Worm (Caenorhabditis elegans): ENCODE measurements around the gene pmp-1.
A peak's percentile ranks its signal among the peaks of the same experiment; 100 is the strongest.

pmp-1 gene

ce11 chrII:6883716-6884115 is at the start of gene pmp-1:
Gene pmp-1 (minus strand): TSS chrII:6883754.
- TF ChIP-seq npax-4 (tag; optimal IDR thresholded peaks at IDR 0.05) (no peak), dve-1 (tag; optimal IDR thresholded peaks at IDR 0.05) (no peak), pros-1 (tag; optimal IDR thresholded peaks at IDR 0.05) (no peak), pqm-1 (tag; optimal IDR thresholded peaks at IDR 0.05) (no peak), ceh-34 (tag; optimal IDR thresholded peaks at IDR 0.05) (no peak), pag-3 (tag; optimal IDR thresholded peaks at IDR 0.05; ENCODE audit: borderline replicate concordance) (no peak), hlh-15 (tag; optimal IDR thresholded peaks at IDR 0.05) (no peak), nhr-11 (tag; optimal IDR thresholded peaks at IDR 0.05) (no peak), ceh-6 (GFP tag; optimal IDR thresholded peaks at IDR 0.05) (no peak), hlh-6 (tag; optimal IDR thresholded peaks at IDR 0.05) (no peak)

DNA sequence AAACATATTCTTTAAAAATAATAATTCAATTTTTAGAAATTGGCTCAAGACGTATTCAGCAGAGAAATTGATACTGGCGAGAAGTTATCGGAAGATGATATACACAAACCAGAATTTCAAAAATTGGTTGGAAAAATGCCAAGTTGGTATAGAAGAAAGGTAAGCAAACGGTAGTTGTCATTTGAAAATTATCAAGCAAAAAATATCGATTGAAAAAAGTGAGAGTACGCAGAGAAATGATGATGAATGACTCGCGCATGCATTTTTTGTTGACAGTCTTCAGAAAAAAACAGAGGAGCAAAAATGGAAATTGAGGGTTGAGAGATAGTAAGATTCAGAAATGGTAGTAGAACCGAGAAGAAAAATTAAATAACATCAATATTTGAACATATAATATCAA is 49.4 kb upstream of the pmp-1 start:
- TF ChIP-seq T23F11.4 (GFP tag; optimal IDR thresholded peaks at IDR 0.05) (no peak), ets-4 (tag; optimal IDR thresholded peaks at IDR 0.05) (no peak), ceh-6 (GFP tag; optimal IDR thresholded peaks at IDR 0.05) (no peak), ceh-9 (tag; optimal IDR thresholded peaks at IDR 0.05) (no peak), fax-1 (tag; optimal IDR thresholded peaks at IDR 0.05) (no peak), zip-5 (tag; optimal IDR thresholded peaks at IDR 0.05) (no peak), ceh-30 (tag; optimal IDR thresholded peaks at IDR 0.05) (no peak), sdc-2 (tag; optimal IDR thresholded peaks at IDR 0.05) (no peak), pqm-1 (tag; optimal IDR thresholded peaks at IDR 0.05) (no peak), che-1 (tag; optimal IDR thresholded peaks at IDR 0.05) (no peak)

ce11 chrII:6930072-6930471 is 46.5 kb upstream of the pmp-1 start:
- TF ChIP-seq ref-2 (tag; optimal IDR thresholded peaks at IDR 0.05) (no peak), hlh-13 (GFP tag; optimal IDR thresholded peaks at IDR 0.05) (no peak), ceh-34 (tag; optimal IDR thresholded peaks at IDR 0.05) (no peak), nhr-11 (tag; optimal IDR thresholded peaks at IDR 0.05) (no peak), syd-9 (tag; optimal IDR thresholded peaks at IDR 0.05) (no peak), odd-2 (tag; optimal IDR thresholded peaks at IDR 0.05) (no peak), rnt-1 (tag; optimal IDR thresholded peaks at IDR 0.05) (no peak), unc-55 (GFP tag; optimal IDR thresholded peaks at IDR 0.05) (no peak), npax-4 (tag; optimal IDR thresholded peaks at IDR 0.05) (no peak), fax-1 (tag; optimal IDR thresholded peaks at IDR 0.05) (no peak), ceh-9 (tag; optimal IDR thresholded peaks at IDR 0.05) (no peak), hlh-15 (tag; optimal IDR thresholded peaks at IDR 0.05) (no peak), nhr-232 (tag; optimal IDR thresholded peaks at IDR 0.05) (no peak), ceh-6 (GFP tag; optimal IDR thresholded peaks at IDR 0.05) (no peak), madf-2 (tag; optimal IDR thresholded peaks at IDR 0.05) (no peak), K02D7.2 (tag; optimal IDR thresholded peaks at IDR 0.05) (no peak), ceh-45 (GFP tag; IDR thresholded peaks at IDR 0.05) (no peak)

DNA sequence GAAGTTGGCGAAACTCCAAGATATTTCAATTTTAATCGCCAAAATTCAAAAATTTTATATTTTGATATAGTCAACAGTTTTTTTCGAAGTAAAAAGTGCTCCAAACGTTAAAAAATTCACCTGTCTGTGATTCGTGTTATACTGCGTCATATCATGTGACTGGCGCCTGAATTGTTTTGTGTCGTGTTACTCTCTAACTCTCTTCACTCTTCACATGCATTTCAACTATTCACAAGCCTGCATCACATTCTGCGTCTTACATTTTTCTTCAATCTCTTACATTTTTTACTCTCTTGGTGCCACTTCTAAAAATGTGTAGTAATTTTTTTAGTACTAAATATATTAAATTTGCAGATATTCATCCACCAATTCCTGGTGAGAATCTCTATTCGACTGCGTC is 44.9 kb upstream of the pmp-1 start, which contains the start of gene flcn-1:
flcn-1 (plus strand) TSS at position 348 of the 400 bp plus-strand sequence.
- TF ChIP-seq ceh-34 (tag; optimal IDR thresholded peaks at IDR 0.05) (no peak), ceh-19 (GFP tag; optimal IDR thresholded peaks at IDR 0.05) (no peak), mec-3 (tag; optimal IDR thresholded peaks at IDR 0.05; ENCODE audit: borderline replicate concordance) (no peak), nhr-11 (tag; optimal IDR thresholded peaks at IDR 0.05) (no peak), Y22D7AL.16 (tag; optimal IDR thresholded peaks at IDR 0.05) (no peak), hlh-13 (GFP tag; optimal IDR thresholded peaks at IDR 0.05) (no peak), hlh-30 (tag; optimal IDR thresholded peaks at IDR 0.05; ENCODE audit: insufficient read depth) (peak; percentile 66)

DNA sequence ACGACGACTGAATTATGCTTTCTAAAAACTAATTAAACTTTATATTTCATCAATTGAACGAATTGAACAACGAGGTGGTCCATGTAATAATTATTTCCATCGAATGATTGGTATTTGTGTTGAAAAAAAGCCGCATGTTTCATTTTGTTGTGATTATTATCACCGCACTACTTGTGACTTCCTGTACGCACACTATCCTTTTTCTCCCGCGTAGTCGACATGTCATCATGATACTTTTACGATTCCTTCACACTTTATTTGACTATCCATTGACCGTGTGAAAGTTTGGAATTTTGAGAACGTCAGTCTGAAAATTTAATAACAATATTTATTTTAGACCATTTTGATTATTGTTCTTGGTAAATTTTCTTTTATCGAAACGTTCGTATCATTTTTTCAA is 44.0 kb upstream of the pmp-1 start, which contains the start of gene F22D3.4:
F22D3.4 (minus strand) TSS at position 1 of the 400 bp plus-strand sequence.
- no peak for TF ChIP-seq rnt-1 (tag; optimal IDR thresholded peaks at IDR 0.05)
- no peak for TF ChIP-seq tbx-7 (tag; optimal IDR thresholded peaks at IDR 0.05)
